Worm (Caenorhabditis elegans): ENCODE results near the gene C49F8.1.

C49F8.1 gene

DNA sequence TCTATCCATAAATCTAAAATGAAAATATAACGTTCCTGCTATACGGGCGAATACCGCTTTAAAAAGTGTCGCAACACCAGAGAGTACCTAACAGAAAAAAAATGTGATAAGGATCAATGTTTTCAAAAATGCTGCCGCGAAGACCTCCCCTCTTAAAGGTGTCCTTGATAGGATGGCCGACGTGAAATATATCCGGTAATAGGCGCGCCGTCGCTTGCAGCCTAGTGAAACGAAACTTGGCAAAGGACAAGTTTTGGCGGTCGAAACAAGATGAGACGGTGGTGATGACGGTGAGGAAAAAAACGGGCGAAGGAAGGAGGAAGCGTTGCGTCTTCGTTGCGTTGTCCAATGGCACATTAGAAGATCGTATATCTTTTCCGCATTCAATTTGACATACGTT, 24.0 kb upstream of the C49F8.1 start (continued):
- no peak for TF ChIP-seq sup-37 (GFP tag; optimal IDR thresholded peaks at IDR 0.05)
- TF ChIP-seq mef-2 (tag; optimal IDR thresholded peaks at IDR 0.05) = no peak
- peak; percentile 89 for TF ChIP-seq nhr-85 (tag)
- TF ChIP-seq mdl-1 (tag; optimal IDR thresholded peaks at IDR 0.05) = no peak
- TF ChIP-seq isw-1 (GFP tag; IDR thresholded peaks at IDR 0.05) = no peak
- TF ChIP-seq ets-5 (GFP tag; IDR thresholded peaks at IDR 0.05) = no peak
- TF ChIP-seq hlh-17 (GFP tag; optimal IDR thresholded peaks at IDR 0.05; ENCODE audit: borderline replicate concordance) = no peak
- TF ChIP-seq vab-15 (tag; optimal IDR thresholded peaks at IDR 0.05) = no peak
- no peak for TF ChIP-seq pqm-1 (tag; optimal IDR thresholded peaks at IDR 0.05)
- TF ChIP-seq lin-13 (GFP tag; optimal IDR thresholded peaks at IDR 0.05) = no peak
- TF ChIP-seq xbp-1 (tag; optimal IDR thresholded peaks at IDR 0.05) = no peak
- TF ChIP-seq nhr-20 (tag; optimal IDR thresholded peaks at IDR 0.05) = peak; percentile 43
- TF ChIP-seq snu-23 (GFP tag; optimal IDR thresholded peaks at IDR 0.05) = peak; percentile 40
- no peak for TF ChIP-seq efl-1 (optimal IDR thresholded peaks at IDR 0.05)
- no peak for TF ChIP-seq efl-1 (GFP tag; optimal IDR thresholded peaks at IDR 0.05 in 1 of 2)
- TF ChIP-seq lin-35 (GFP tag; optimal IDR thresholded peaks at IDR 0.05) = no peak
- no peak for TF ChIP-seq unc-30 (tag; optimal IDR thresholded peaks at IDR 0.05)
- TF ChIP-seq blmp-1 (tag; optimal IDR thresholded peaks at IDR 0.05) = peak; percentile 67
- TF ChIP-seq efl-3 (GFP tag; optimal IDR thresholded peaks at IDR 0.05) = no peak
- TF ChIP-seq nhr-28 (tag; optimal IDR thresholded peaks at IDR 0.05) = no peak
- no peak for TF ChIP-seq ama-1 (optimal IDR thresholded peaks at IDR 0.05)
- peak; percentile 7 for TF ChIP-seq mep-1 (tag; optimal IDR thresholded peaks at IDR 0.05)
- no peak for TF ChIP-seq nhr-77 (tag; optimal IDR thresholded peaks at IDR 0.05)
- no peak for TF ChIP-seq tbx-2 (tag; optimal IDR thresholded peaks at IDR 0.05)
- no peak for TF ChIP-seq hlh-4 (tag; optimal IDR thresholded peaks at IDR 0.05)
- no peak for TF ChIP-seq zip-4 (GFP tag; optimal IDR thresholded peaks at IDR 0.05)
- no peak for TF ChIP-seq egl-13 (tag; optimal IDR thresholded peaks at IDR 0.05)
- no peak for TF ChIP-seq zag-1 (tag; optimal IDR thresholded peaks at IDR 0.05)
- TF ChIP-seq ceh-90 (tag; optimal IDR thresholded peaks at IDR 0.05) = no peak
- TF ChIP-seq unc-98 (GFP tag; IDR thresholded peaks at IDR 0.05) = no peak
- no peak for TF ChIP-seq ztf-11 (tag; optimal IDR thresholded peaks at IDR 0.05)
- no peak for TF ChIP-seq ceh-82 (tag; optimal IDR thresholded peaks at IDR 0.05)
- peak; percentile 22 for TF ChIP-seq nhr-71 (tag; optimal IDR thresholded peaks at IDR 0.05)
- TF ChIP-seq nhr-12 (tag; optimal IDR thresholded peaks at IDR 0.05) = no peak
- TF ChIP-seq jun-1 (tag; optimal IDR thresholded peaks at IDR 0.05) = no peak
- no peak for TF ChIP-seq unc-62 (GFP tag; optimal IDR thresholded peaks at IDR 0.05)
- no peak for TF ChIP-seq nhr-11 (tag; optimal IDR thresholded peaks at IDR 0.05)
- peak; percentile 77 for TF ChIP-seq lin-14 (GFP tag; optimal IDR thresholded peaks at IDR 0.05)
- TF ChIP-seq aha-1 (tag; optimal IDR thresholded peaks at IDR 0.05) = no peak
- no peak for TF ChIP-seq aly-2 (tag; optimal IDR thresholded peaks at IDR 0.05)
- no peak for TF ChIP-seq pax-3 (tag; optimal IDR thresholded peaks at IDR 0.05)
- no peak for TF ChIP-seq dpl-1 (GFP tag; optimal IDR thresholded peaks at IDR 0.05)

DNA sequence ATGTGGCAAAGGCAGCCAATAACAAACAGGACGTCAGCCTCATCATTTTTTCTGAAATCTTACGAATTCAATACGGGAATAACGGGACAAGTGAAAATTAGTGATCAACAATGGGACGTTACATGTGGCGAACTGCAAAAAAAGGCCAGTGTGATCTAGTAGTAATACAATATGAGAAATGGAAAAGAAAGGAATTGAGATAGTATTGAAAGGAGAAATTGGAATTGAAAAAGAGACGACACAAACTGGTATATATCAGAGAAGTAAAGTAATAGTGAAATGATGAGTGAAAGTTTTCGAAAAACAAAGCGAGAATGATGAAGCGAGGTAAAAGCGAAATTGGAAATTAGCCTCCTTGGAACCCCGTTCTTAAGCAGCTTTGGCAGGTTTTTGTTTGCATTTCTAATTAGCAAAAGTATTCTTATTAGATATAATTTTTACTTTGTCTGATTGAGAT, 22.7 kb upstream of the C49F8.1 start, which contains the start of gene C49F8.3:
Gene C49F8.3, minus strand, starts transcription at position 51 of the 457 bp plus-strand sequence.
- TF ChIP-seq grh-1 (GFP tag; IDR thresholded peaks at IDR 0.05) (no peak), elt-3 (tag; optimal IDR thresholded peaks at IDR 0.05) (peak in 1 of 6 experiments; percentile 1), lin-14 (GFP tag; optimal IDR thresholded peaks at IDR 0.05) (peak; percentile 20), hpl-2 (GFP tag; optimal IDR thresholded peaks at IDR 0.05) (no peak), fos-1 (tag; optimal IDR thresholded peaks at IDR 0.05) (no peak), F16B12.6 (tag; optimal IDR thresholded peaks at IDR 0.05) (no peak), blmp-1 (tag; optimal IDR thresholded peaks at IDR 0.05) (peak; percentile 87), swsn-7 (tag; optimal IDR thresholded peaks at IDR 0.05) (no peak), ces-1 (GFP tag; optimal IDR thresholded peaks at IDR 0.05) (no peak), nhr-77 (tag; optimal IDR thresholded peaks at IDR 0.05) (no peak), C04F5.9 (tag; optimal IDR thresholded peaks at IDR 0.05) (no peak), snu-23 (GFP tag; optimal IDR thresholded peaks at IDR 0.05) (no peak), ama-1 (optimal IDR thresholded peaks at IDR 0.05) (no peak), nhr-76 (tag; optimal IDR thresholded peaks at IDR 0.05) (no peak), unc-130 (tag; optimal IDR thresholded peaks at IDR 0.05) (no peak), isw-1 (GFP tag; IDR thresholded peaks at IDR 0.05) (no peak), lin-15B (tag; optimal IDR thresholded peaks at IDR 0.05) (no peak), rnt-1 (tag; optimal IDR thresholded peaks at IDR 0.05) (no peak), nhr-237 (tag; optimal IDR thresholded peaks at IDR 0.05) (no peak), nhr-71 (tag; optimal IDR thresholded peaks at IDR 0.05) (peak; percentile 21), irx-1 (tag; optimal IDR thresholded peaks at IDR 0.05) (no peak)

Data from whole organism, L1 larva.